Fruit fly (Drosophila melanogaster): Measurements from ENCODE around the gene Kdm5.
A peak's percentile ranks its signal among the peaks of the same experiment; 100 is the strongest.

DNA sequence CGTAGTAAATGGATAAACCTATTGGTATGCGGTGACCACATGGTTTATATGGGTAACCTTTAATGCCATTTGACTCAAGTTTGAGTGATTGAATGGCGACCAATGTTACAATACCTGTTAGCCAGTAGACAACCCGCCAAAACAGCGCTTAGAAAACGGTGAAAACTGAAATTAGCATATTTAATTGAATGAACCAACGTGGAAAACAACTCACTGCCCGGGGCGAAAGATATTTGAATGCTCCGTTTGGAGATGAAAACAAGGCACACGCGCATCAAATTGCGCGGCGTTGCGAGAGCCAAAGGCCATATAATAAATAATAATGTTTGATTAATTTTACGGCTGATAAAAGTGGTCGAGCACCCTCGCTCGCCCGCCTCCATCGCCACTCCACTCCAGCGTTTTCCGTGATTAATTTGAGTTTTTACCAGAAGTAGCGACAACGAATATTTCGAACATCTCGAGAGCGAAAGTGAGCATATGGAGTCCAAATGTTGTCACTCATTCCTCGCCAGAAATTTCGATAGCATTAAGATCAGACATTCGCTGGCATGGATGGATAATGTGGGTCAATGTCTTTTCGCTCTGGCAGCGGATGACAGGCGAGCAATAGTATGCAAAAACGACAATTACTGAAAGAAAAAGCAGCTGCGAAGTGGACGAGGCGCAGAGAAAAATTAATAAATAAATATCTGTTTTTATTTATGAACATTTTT is 28.1 kb downstream of the Kdm5 start:
- TF ChIP-seq fru (GFP tag; optimal IDR thresholded peaks at IDR 0.05) (no peak), brk (GFP tag; optimal IDR thresholded peaks at IDR 0.05) (peak; percentile 51)
